Worm (Caenorhabditis elegans) whole organism, L4 larva: ENCODE results near the gene adh-1.
A peak's percentile ranks its signal among the peaks of the same experiment; 100 is the strongest.

Experiments
- D1046.2 ChIP-seq: fragments of 200-800 bp; sonication (Bioruptor generic); IDR thresholded peaks from 2 replicates; pipeline ENCODE4 v1.3.6; 2022; ENCODE audit warnings: missing genetic modification characterization, missing compliant biosample characterization
- F10B5.3 ChIP-seq: sonication (generic microtip); optimal IDR thresholded peaks from 2 replicates; lab custom pipeline; 2016; ENCODE audit warnings: mild to moderate bottlenecking, missing genetic modification characterization, missing compliant biosample characterization
- F26F4.8 ChIP-seq: fragments of 200-800 bp; sonication (Bioruptor generic); conservative IDR thresholded peaks from 2 replicates; pipeline ENCODE4 v1.3.6; 2022; ENCODE audit warnings: missing genetic modification characterization, missing compliant biosample characterization
- Y48G9A.11 ChIP-seq: fragments of 200-800 bp; sonication (Bioruptor generic); IDR thresholded peaks from 2 replicates; pipeline ENCODE4 v1.3.6; 2022; ENCODE audit warnings: missing genetic modification reagents, missing genetic modification characterization, missing compliant biosample characterization
- Y5F2A.4 ChIP-seq: fragments of 200-800 bp; sonication (Bioruptor generic); optimal IDR thresholded peaks from 2 replicates; lab custom pipeline; 2018; ENCODE audit warnings: mild to moderate bottlenecking, missing genetic modification characterization, missing compliant biosample characterization
- Y75B8A.6 ChIP-seq: fragments of 200-800 bp; sonication (Bioruptor generic); IDR thresholded peaks from 2 replicates; pipeline ENCODE4 v1.3.6; 2022; ENCODE audit warnings: missing genetic modification reagents, missing genetic modification characterization, missing compliant biosample characterization
- aha-1 ChIP-seq: fragments of 150-350 bp; peaks from one replicate; lab custom pipeline; 2014; ENCODE audit warnings: missing biosample characterization, missing genetic modification characterization
- aly-2 ChIP-seq: sonication (generic microtip); optimal IDR thresholded peaks from 2 replicates; lab custom pipeline; 2018; ENCODE audit warnings: missing biosample characterization, missing genetic modification characterization
- ceh-20 ChIP-seq: fragments of 200-800 bp; sonication (Bioruptor generic); IDR thresholded peaks from 2 replicates; pipeline ENCODE4 v1.3.6; 2022; ENCODE audit warnings: missing genetic modification reagents, missing genetic modification characterization, missing compliant biosample characterization
- ceh-62 ChIP-seq: sonication (generic microtip); optimal IDR thresholded peaks from 2 replicates; lab custom pipeline; 2017; ENCODE audit warnings: missing biosample characterization, missing genetic modification characterization
- ces-1 ChIP-seq: fragments of 150-350 bp; sonication (generic microtip); optimal IDR thresholded peaks from 4 replicates; lab custom pipeline; 2014; ENCODE audit warnings: missing biosample characterization, missing genetic modification reagents, missing genetic modification characterization
- ctbp-1 ChIP-seq: fragments of 200-800 bp; sonication (Bioruptor generic); IDR thresholded peaks from 2 replicates; pipeline ENCODE4 v1.3.6; 2022; ENCODE audit warnings: missing genetic modification reagents, missing genetic modification characterization, missing compliant biosample characterization
- daf-19 ChIP-seq: fragments of 200-800 bp; sonication (Bioruptor generic); conservative IDR thresholded peaks from 2 replicates; pipeline ENCODE4 v1.3.6; 2022; ENCODE audit warnings: missing genetic modification characterization, missing compliant biosample characterization
- dmd-6 ChIP-seq: fragments of 200-800 bp; sonication (Bioruptor generic); IDR thresholded peaks from 2 replicates; pipeline ENCODE4 v1.3.6; 2022; ENCODE audit warnings: missing genetic modification reagents, missing genetic modification characterization, missing compliant biosample characterization
- dmd-9 ChIP-seq: fragments of 200-800 bp; sonication (Bioruptor generic); IDR thresholded peaks from 2 replicates; pipeline ENCODE4 v1.3.6; 2022; ENCODE audit warnings: missing genetic modification reagents, missing genetic modification characterization, missing compliant biosample characterization
- egl-43 ChIP-seq: fragments of 200-800 bp; sonication (Bioruptor generic); IDR thresholded peaks from 2 replicates; pipeline ENCODE4 v1.3.6; 2022; ENCODE audit warnings: missing genetic modification reagents, missing genetic modification characterization, missing compliant biosample characterization
- fos-1 ChIP-seq: fragments of 150-350 bp; optimal IDR thresholded peaks from 2 replicates; lab custom pipeline; 2014; ENCODE audit warnings: missing biosample characterization, missing genetic modification characterization
- gei-8 ChIP-seq: fragments of 200-800 bp; sonication (Bioruptor generic); optimal IDR thresholded peaks from 2 replicates; lab custom pipeline; 2018; ENCODE audit warnings: mild to moderate bottlenecking, missing genetic modification characterization, missing compliant biosample characterization
- hlh-11 ChIP-seq: fragments of 200-800 bp; sonication (Bioruptor generic); optimal IDR thresholded peaks from 2 replicates; lab custom pipeline; 2018; ENCODE audit warnings: mild to moderate bottlenecking, missing genetic modification characterization, missing compliant biosample characterization
- hlh-30 ChIP-seq: sonication (generic microtip); optimal IDR thresholded peaks from 2 replicates; lab custom pipeline; 2017; ENCODE audit warnings: antibody characterized with exemption, mild to moderate bottlenecking, missing genetic modification characterization, missing compliant biosample characterization; ENCODE audit not compliant: insufficient read depth
- lin-1 ChIP-seq: fragments of 200-800 bp; sonication (Bioruptor generic); IDR thresholded peaks from 2 replicates; pipeline ENCODE4 v1.3.6; 2022; ENCODE audit warnings: missing genetic modification reagents, missing genetic modification characterization, missing compliant biosample characterization
- lin-13 ChIP-seq: fragments of 150-350 bp; optimal IDR thresholded peaks from 2 replicates; lab custom pipeline; 2014; ENCODE audit warnings: missing biosample characterization, missing genetic modification reagents, missing genetic modification characterization
- lin-15B ChIP-seq: fragments of 150-350 bp; sonication (generic microtip); optimal IDR thresholded peaks from 3 replicates; lab custom pipeline; 2014; ENCODE audit warnings: missing biosample characterization, missing genetic modification characterization
- lir-3 ChIP-seq: sonication (generic microtip); optimal IDR thresholded peaks from 2 replicates; lab custom pipeline; 2016; ENCODE audit warnings: mild to moderate bottlenecking, missing genetic modification characterization, missing compliant biosample characterization
- lsy-2 ChIP-seq, 2 experiments: fragments of 150-350 bp in 1 of 2; sonication (generic microtip) in 1 of 2; optimal IDR thresholded peaks; 2 replicates each; lab custom pipeline; 2014 to 2017; ENCODE audit warnings: missing biosample characterization in 2 of 2, missing genetic modification characterization in 2 of 2
- madf-5 ChIP-seq, 2 experiments: fragments of 200-800 bp; sonication (Bioruptor generic); IDR thresholded peaks; 2 replicates each; pipeline ENCODE4 v1.3.6; 2022; ENCODE audit warnings: missing compliant biosample characterization in 2 of 2, missing genetic modification characterization in 2 of 2
- mdl-1 ChIP-seq, 2 experiments: fragments of 150-350 bp in 1 of 2; sonication (generic microtip) in 1 of 2; optimal IDR thresholded peaks; 2 replicates each; lab custom pipeline; 2014 to 2017; ENCODE audit warnings: missing biosample characterization in 2 of 2, missing genetic modification characterization in 2 of 2
- mdt-29 ChIP-seq: fragments of 200-800 bp; sonication (Bioruptor generic); IDR thresholded peaks from 2 replicates; pipeline ENCODE4 v1.3.6; 2022; ENCODE audit warnings: missing genetic modification reagents, missing genetic modification characterization, missing compliant biosample characterization
- mxl-2 ChIP-seq: fragments of 200-800 bp; sonication (Bioruptor generic); conservative IDR thresholded peaks from 2 replicates; pipeline ENCODE4 v1.3.6; 2022; ENCODE audit warnings: missing genetic modification reagents, missing genetic modification characterization, missing compliant biosample characterization
- mxl-3 ChIP-seq: fragments of 200-800 bp; sonication (Bioruptor generic); optimal IDR thresholded peaks from 2 replicates; lab custom pipeline; 2018; ENCODE audit warnings: mild to moderate bottlenecking, missing genetic modification characterization, missing compliant biosample characterization
- nhr-10 ChIP-seq: fragments of 150-350 bp; optimal IDR thresholded peaks from 2 replicates; lab custom pipeline; 2014; ENCODE audit warnings: missing biosample characterization, missing genetic modification characterization
- nhr-102 ChIP-seq: sonication (generic microtip); optimal IDR thresholded peaks from 2 replicates; lab custom pipeline; 2016; ENCODE audit warnings: mild to moderate bottlenecking, missing genetic modification characterization, moderate library complexity, missing compliant biosample characterization
- nhr-25 ChIP-seq: sonication (generic microtip); optimal IDR thresholded peaks from 2 replicates; lab custom pipeline; 2017; ENCODE audit warnings: missing genetic modification characterization, mild to moderate bottlenecking, missing compliant biosample characterization, antibody characterized with exemption, moderate library complexity, borderline replicate concordance; ENCODE audit not compliant: insufficient read depth
- nhr-28 ChIP-seq: fragments of 150-350 bp; optimal IDR thresholded peaks from 2 replicates; lab custom pipeline; 2014; ENCODE audit warnings: missing biosample characterization, missing genetic modification characterization
- nhr-42 ChIP-seq: fragments of 200-800 bp; sonication (Bioruptor generic); IDR thresholded peaks from 2 replicates; pipeline ENCODE4 v1.3.6; 2022; ENCODE audit warnings: missing genetic modification characterization, missing compliant biosample characterization
- nhr-48 ChIP-seq: sonication (generic microtip); optimal IDR thresholded peaks from 2 replicates; lab custom pipeline; 2016; ENCODE audit warnings: mild to moderate bottlenecking, missing genetic modification characterization, missing compliant biosample characterization
- nhr-77 ChIP-seq: fragments of 150-350 bp; optimal IDR thresholded peaks from 2 replicates; lab custom pipeline; 2014; ENCODE audit warnings: missing biosample characterization, missing genetic modification characterization
- pha-4 ChIP-seq, 2 experiments: fragments of 150-350 bp in 1 of 2; fragments of 200-800 bp in 1 of 2; sonication (Bioruptor generic) in 1 of 2; IDR thresholded peaks in 1 of 2; optimal IDR thresholded peaks in 1 of 2; 2 replicates each; pipeline versions ENCODE4 v1.3.6 to Lab custom; 2014 to 2022; ENCODE audit warnings: missing genetic modification characterization in 2 of 2, missing genetic modification reagents in 2 of 2, missing biosample characterization in 1 of 2, missing compliant biosample characterization in 1 of 2
- pqm-1 ChIP-seq: sonication (generic microtip); optimal IDR thresholded peaks from 2 replicates; lab custom pipeline; 2017; ENCODE audit warnings: missing biosample characterization, missing genetic modification characterization
- sdz-12 ChIP-seq: fragments of 200-800 bp; sonication (Bioruptor generic); optimal IDR thresholded peaks from 2 replicates; lab custom pipeline; 2018; ENCODE audit warnings: mild to moderate bottlenecking, missing genetic modification characterization, missing compliant biosample characterization
- set-16 ChIP-seq: fragments of 200-800 bp; sonication (Bioruptor generic); IDR thresholded peaks from 2 replicates; pipeline ENCODE4 v1.3.6; 2022; ENCODE audit warnings: missing genetic modification reagents, missing genetic modification characterization, missing compliant biosample characterization
- snpc-1.2 ChIP-seq: fragments of 200-800 bp; sonication (Bioruptor generic); IDR thresholded peaks from 2 replicates; pipeline ENCODE4 v1.3.6; 2022; ENCODE audit warnings: missing genetic modification reagents, missing genetic modification characterization, missing compliant biosample characterization
- spr-1 ChIP-seq: sonication (generic microtip); optimal IDR thresholded peaks from 2 replicates; lab custom pipeline; 2016; ENCODE audit warnings: mild to moderate bottlenecking, missing genetic modification characterization, missing compliant biosample characterization
- tag-97 ChIP-seq: fragments of 200-800 bp; sonication (Bioruptor generic); IDR thresholded peaks from 2 replicates; pipeline ENCODE4 v1.3.6; 2022; ENCODE audit warnings: missing genetic modification characterization, missing compliant biosample characterization
- unc-130 ChIP-seq: sonication (generic microtip); optimal IDR thresholded peaks from 2 replicates; lab custom pipeline; 2016; ENCODE audit warnings: missing genetic modification reagents, missing genetic modification characterization, missing compliant biosample characterization
- vab-7 ChIP-seq: fragments of 200-800 bp; sonication (Bioruptor generic); IDR thresholded peaks from 2 replicates; pipeline ENCODE4 v1.3.6; 2022; ENCODE audit warnings: missing genetic modification reagents, missing genetic modification characterization, missing compliant biosample characterization
- zfp-2 ChIP-seq: sonication (generic microtip); optimal IDR thresholded peaks from 2 replicates; lab custom pipeline; 2016; ENCODE audit warnings: mild to moderate bottlenecking, missing genetic modification characterization, missing compliant biosample characterization
- zfp-3 ChIP-seq: fragments of 200-800 bp; sonication (Bioruptor generic); conservative IDR thresholded peaks from 2 replicates; pipeline ENCODE4 v1.3.6; 2022; ENCODE audit warnings: missing genetic modification reagents, missing genetic modification characterization, missing compliant biosample characterization
- ztf-7 ChIP-seq: fragments of 150-350 bp; optimal IDR thresholded peaks from 2 replicates; lab custom pipeline; 2014; ENCODE audit warnings: missing biosample characterization, missing genetic modification characterization

The adh-1 gene

DNA sequence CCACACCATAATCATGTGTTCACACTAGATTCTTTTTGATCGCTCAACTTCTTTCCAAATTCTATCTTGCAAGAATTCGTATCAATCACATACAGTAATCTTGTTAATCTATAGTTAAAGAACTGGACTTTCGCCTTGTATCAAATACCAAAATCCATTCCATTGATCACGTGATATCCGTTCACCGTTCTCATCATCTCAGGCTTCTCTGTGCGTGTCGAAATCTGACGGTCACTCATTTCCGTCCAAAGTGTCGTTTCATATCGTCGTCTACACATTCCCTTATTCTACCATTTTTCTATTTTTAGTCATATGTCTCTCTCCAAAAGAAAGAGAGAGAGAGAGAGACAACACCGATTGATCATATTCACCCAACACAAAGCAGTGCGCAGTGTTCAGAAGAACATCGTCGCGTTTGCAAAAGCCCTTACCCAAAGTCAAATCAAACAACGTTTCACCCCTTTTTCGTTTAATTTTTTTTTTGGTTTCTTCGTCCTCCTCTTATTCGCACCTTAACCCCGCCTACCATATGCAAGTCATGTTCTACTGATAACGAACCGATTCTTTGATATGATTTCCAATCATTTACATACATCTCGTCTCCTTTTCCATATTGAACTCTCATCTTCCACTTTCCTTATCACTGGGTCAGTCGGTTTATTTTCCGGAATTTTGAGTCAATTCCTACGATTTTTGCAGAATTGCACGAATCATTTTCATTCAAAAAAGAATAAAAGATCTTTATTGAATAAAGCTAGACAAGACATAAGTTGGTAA is 28.8 kb upstream of the adh-1 start:
- TF ChIP-seq unc-130 (no peak), ztf-7 (no peak), zfp-3 (GFP tag; lab: Robert Waterston, UW) (no peak), fos-1 (no peak), ceh-62 (tag; lab: Kevin White, UChicago) (no peak), dmd-9 (GFP tag; lab: Robert Waterston, UW) (no peak), ctbp-1 (GFP tag; lab: Robert Waterston, UW) (no peak), nhr-48 (tag; lab: Kevin White, UChicago) (peak; percentile 95), ces-1 (no peak), sdz-12 (GFP tag; lab: Kevin White, UChicago) (no peak), lin-1 (0 out of 2 replicates have a peak, but pooled peaks have one; percentile 10), nhr-10 (tag; lab: Kevin White, UChicago) (no peak), Y75B8A.6 (GFP tag; lab: Robert Waterston, UW) (no peak), gei-8 (peak; percentile 63), nhr-102 (tag; lab: Kevin White, UChicago) (no peak), zfp-2 (tag; lab: Kevin White, UChicago) (no peak), vab-7 (GFP tag; lab: Robert Waterston, UW) (no peak), spr-1 (tag; lab: Kevin White, UChicago) (no peak), set-16 (GFP tag; lab: Robert Waterston, UW) (no peak), lin-13 (GFP tag; lab: Kevin White, UChicago) (no peak), dmd-6 (GFP tag; lab: Robert Waterston, UW) (peak; percentile 63), nhr-28 (tag; lab: Kevin White, UChicago) (peak; percentile 40), nhr-42 (GFP tag; lab: Robert Waterston, UW) (no peak), daf-19 (GFP tag; lab: Robert Waterston, UW) (no peak), Y48G9A.11 (no peak), aly-2 (no peak), D1046.2 (GFP tag; lab: Robert Waterston, UW) (no peak), tag-97 (GFP tag; lab: Robert Waterston, UW) (no peak), Y5F2A.4 (GFP tag; lab: Kevin White, UChicago) (no peak), hlh-11 (tag; lab: Kevin White, UChicago) (peak; percentile 72), mxl-3 (no peak), madf-5 (GFP tag; IDR thresholded peaks at IDR 0.05; lab: Robert Waterston, UW) (no peak), mdt-29 (no peak), lir-3 (tag; lab: Kevin White, UChicago) (no peak), egl-43 (GFP tag; lab: Robert Waterston, UW) (no peak), aha-1 (no peak), pha-4 (GFP tag; IDR thresholded peaks at IDR 0.05; lab: Robert Waterston, UW) (no peak), pha-4 (tag; optimal IDR thresholded peaks at IDR 0.05; lab: Kevin White, UChicago) (peak; percentile 23), pqm-1 (tag; lab: Kevin White, UChicago) (peak; percentile 97), mdl-1 (tag; optimal IDR thresholded peaks at IDR 0.05; lab: Kevin White, UChicago) (peak; percentile 59 to 90), nhr-25 (peak; percentile 60), snpc-1.2 (no peak), hlh-30 (tag; lab: Kevin White, UChicago) (peak; percentile 78), F26F4.8 (GFP tag; lab: Robert Waterston, UW) (no peak), F10B5.3 (tag; lab: Kevin White, UChicago) (no peak), mxl-2 (no peak), lin-15B (tag; lab: Kevin White, UChicago) (no peak), ceh-20 (peak; percentile 14; the same call in 1 of the 2 replicates), lsy-2 (tag; optimal IDR thresholded peaks at IDR 0.05; lab: Kevin White, UChicago) (peak; percentile 16 to 60), nhr-77 (tag; lab: Kevin White, UChicago) (no peak)
